Worm (Caenorhabditis elegans): Measurements from ENCODE around the gene col-73.

- TF ChIP-seq ceh-9 (tag; optimal IDR thresholded peaks at IDR 0.05): no peak
- no peak for TF ChIP-seq dve-1 (tag; optimal IDR thresholded peaks at IDR 0.05)
- no peak for TF ChIP-seq tbx-2 (tag; optimal IDR thresholded peaks at IDR 0.05)
- TF ChIP-seq pqm-1 (tag; optimal IDR thresholded peaks at IDR 0.05): no peak
- no peak for TF ChIP-seq C08G9.2 (tag; optimal IDR thresholded peaks at IDR 0.05)
- TF ChIP-seq lin-11 (tag; optimal IDR thresholded peaks at IDR 0.05): no peak
- no peak for TF ChIP-seq dmd-4 (tag; optimal IDR thresholded peaks at IDR 0.05; ENCODE audit: borderline replicate concordance)
Observed at ce11 chrII:4871834-4872233, 1.1 kb downstream of the col-73 start.

All from whole organism, late embryonic.